Fruit fly (Drosophila melanogaster): ENCODE measurements around the gene GlcAT-I.
A peak's percentile ranks its signal among the peaks of the same experiment; 100 is the strongest.

The GlcAT-I gene

dm6 chrX:4105830-4106233, 25.2 kb upstream of the GlcAT-I start, which contains the start of gene cib (continued):
- TF ChIP-seq sisA (GFP tag; IDR thresholded peaks at IDR 0.05): no peak
- no peak for TF ChIP-seq zfh1 (GFP tag; IDR thresholded peaks at IDR 0.05)
- no peak for TF ChIP-seq ind (GFP tag; optimal IDR thresholded peaks at IDR 0.05)
- 0 out of 2 replicates have a peak, but pooled peaks have one; percentile 32 for TF ChIP-seq rib (GFP tag; IDR thresholded peaks at IDR 0.05)
- peak; percentile 99 for TF ChIP-seq pzg (GFP tag; optimal IDR thresholded peaks at IDR 0.05)
- TF ChIP-seq CG16779 (GFP tag; IDR thresholded peaks at IDR 0.05): no peak
- TF ChIP-seq jigr1 (GFP tag; IDR thresholded peaks at IDR 0.05): no peak
- no peak for TF ChIP-seq CG7372 (GFP tag; IDR thresholded peaks at IDR 0.05)
- no peak for TF ChIP-seq jing (GFP tag; optimal IDR thresholded peaks at IDR 0.05)
- TF ChIP-seq tgo (GFP tag; IDR thresholded peaks at IDR 0.05): 0 out of 3 replicates have a peak, but pooled peaks have one; percentile 16
- TF ChIP-seq Usf (GFP tag; optimal IDR thresholded peaks at IDR 0.05): no peak
- no peak for TF ChIP-seq C15 (GFP tag; IDR thresholded peaks at IDR 0.05)
- no peak for TF ChIP-seq CG15479 (GFP tag; optimal IDR thresholded peaks at IDR 0.05)
- no peak for TF ChIP-seq slp2 (GFP tag; optimal IDR thresholded peaks at IDR 0.05)
- TF ChIP-seq CG10274 (GFP tag; optimal IDR thresholded peaks at IDR 0.05): no peak
- TF ChIP-seq grau (tag; optimal IDR thresholded peaks at IDR 0.05): peak; percentile 49
- peak; percentile 68 for TF ChIP-seq CG2116 (GFP tag; optimal IDR thresholded peaks at IDR 0.05)
- no peak for TF ChIP-seq CG10959 (GFP tag; IDR thresholded peaks at IDR 0.05)
- TF ChIP-seq Opbp (GFP tag; IDR thresholded peaks at IDR 0.05; ENCODE audit: partially characterized antibody): peak; percentile 89
- no peak for TF ChIP-seq disco-r (GFP tag; optimal IDR thresholded peaks at IDR 0.05)
- TF ChIP-seq Hsf (GFP tag; optimal IDR thresholded peaks at IDR 0.05): no peak
- no peak for TF ChIP-seq luna (GFP tag; optimal IDR thresholded peaks at IDR 0.05)
- TF ChIP-seq MBD-R2 (GFP tag; IDR thresholded peaks at IDR 0.05): peak; percentile 55
- no peak for TF ChIP-seq abd-A (tag; optimal IDR thresholded peaks at IDR 0.05)
- peak; percentile 75; the same call in 2 of the 3 replicates for TF ChIP-seq Dbx (GFP tag; IDR thresholded peaks at IDR 0.05)
- no peak for TF ChIP-seq NK7.1 (GFP tag; optimal IDR thresholded peaks at IDR 0.05)
- TF ChIP-seq Deaf1 (tag; optimal IDR thresholded peaks at IDR 0.05): peak; percentile 37
- peak; percentile 56 for TF ChIP-seq CG8290 (GFP tag; optimal IDR thresholded peaks at IDR 0.05)
- peak; percentile 48 to 95 for TF ChIP-seq CG8290 (tag; optimal IDR thresholded peaks at IDR 0.05)
- no peak for TF ChIP-seq CG8765 (GFP tag; IDR thresholded peaks at IDR 0.05)
- TF ChIP-seq CG31388 (GFP tag; optimal IDR thresholded peaks at IDR 0.05): no peak
- no peak for TF ChIP-seq nerfin-1 (tag; optimal IDR thresholded peaks at IDR 0.05)
- no peak for TF ChIP-seq crp (GFP tag; optimal IDR thresholded peaks at IDR 0.05)
- TF ChIP-seq al (GFP tag; IDR thresholded peaks at IDR 0.05): no peak
- TF ChIP-seq fd96Cb (tag; optimal IDR thresholded peaks at IDR 0.05): no peak
- TF ChIP-seq CG11247 (GFP tag; IDR thresholded peaks at IDR 0.05): no peak
- TF ChIP-seq CG7357 (GFP tag; IDR thresholded peaks at IDR 0.05): no peak
- peak; percentile 63 for TF ChIP-seq sug (tag; optimal IDR thresholded peaks at IDR 0.05)
- peak; percentile 68 for TF ChIP-seq HmgD (GFP tag; optimal IDR thresholded peaks at IDR 0.05)
- no peak for TF ChIP-seq CG4707 (GFP tag; optimal IDR thresholded peaks at IDR 0.05)
- TF ChIP-seq zen (tag; optimal IDR thresholded peaks at IDR 0.05): no peak
- TF ChIP-seq CG4854 (GFP tag; optimal IDR thresholded peaks at IDR 0.05): peak; percentile 14
- no peak for TF ChIP-seq sens (GFP tag)
- peak; percentile 43 for TF ChIP-seq CG17385 (GFP tag; optimal IDR thresholded peaks at IDR 0.05)
- no peak for TF ChIP-seq CG7745 (tag; optimal IDR thresholded peaks at IDR 0.05)
- peak; percentile 13 for TF ChIP-seq CG4282 (GFP tag; optimal IDR thresholded peaks at IDR 0.05)
- no peak for TF ChIP-seq gem (tag; optimal IDR thresholded peaks at IDR 0.05)
- TF ChIP-seq CG12071 (GFP tag; optimal IDR thresholded peaks at IDR 0.05): peak; percentile 37
- peak; percentile 68; the same call in 1 of the 2 replicates for TF ChIP-seq inv (GFP tag; IDR thresholded peaks at IDR 0.05; ENCODE audit: partially characterized antibody)
- TF ChIP-seq CG6689 (GFP tag; IDR thresholded peaks at IDR 0.05): peak; percentile 39; the same call in 1 of the 2 replicates
- TF ChIP-seq GATAe (GFP tag; conservative IDR thresholded peaks at IDR 0.05): no peak
- TF ChIP-seq Spps (tag; optimal IDR thresholded peaks at IDR 0.05): peak; percentile 31
